Fruit fly (Drosophila melanogaster): ENCODE data around the gene CG15824.

The CG15824 gene

DNA sequence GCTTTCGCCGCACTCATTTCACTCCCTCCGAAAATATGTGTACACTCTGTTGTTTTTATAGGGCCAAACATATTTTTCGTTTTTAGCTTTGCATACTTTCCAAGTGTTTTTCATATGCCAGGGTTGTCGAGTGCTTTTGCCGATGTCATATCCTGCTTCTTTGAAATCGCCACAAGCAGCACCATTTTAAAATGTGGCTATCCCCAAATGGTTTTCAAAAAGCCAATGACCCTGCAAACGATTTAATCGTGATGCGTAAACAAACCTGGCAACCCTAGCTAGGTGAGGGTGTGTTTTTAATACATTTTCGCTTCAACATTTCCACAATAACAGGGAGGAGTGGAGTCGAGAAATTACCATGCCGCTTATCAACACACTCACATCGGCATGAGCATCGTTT lies 7.5 kb upstream of the CG15824 start (continued):
- no peak for TF ChIP-seq vfl (GFP tag; optimal IDR thresholded peaks at IDR 0.05)
- TF ChIP-seq CG8281 (tag; optimal IDR thresholded peaks at IDR 0.05): no peak
- no peak for TF ChIP-seq kah (GFP tag; optimal IDR thresholded peaks at IDR 0.05)
- no peak for TF ChIP-seq CG42726 (GFP tag; IDR thresholded peaks at IDR 0.05; ENCODE audit: partially characterized antibody)
- TF ChIP-seq CoRest (tag; optimal IDR thresholded peaks at IDR 0.05): peak; percentile 38
- TF ChIP-seq CG11085 (GFP tag; IDR thresholded peaks at IDR 0.05): no peak
- TF ChIP-seq schlank (tag; optimal IDR thresholded peaks at IDR 0.05): no peak
- peak; percentile 10 for TF ChIP-seq Xbp1 (GFP tag; optimal IDR thresholded peaks at IDR 0.05)
- peak; percentile 30 for TF ChIP-seq PHDP (tag; optimal IDR thresholded peaks at IDR 0.05)
- peak; percentile 25 for TF ChIP-seq D19B (GFP tag; optimal IDR thresholded peaks at IDR 0.05)
- TF ChIP-seq CG8359 (GFP tag; optimal IDR thresholded peaks at IDR 0.05; ENCODE audit: borderline replicate concordance): no peak
- peak; percentile 8 for TF ChIP-seq maf-S (GFP tag; optimal IDR thresholded peaks at IDR 0.05)
- TF ChIP-seq dati (GFP tag; IDR thresholded peaks at IDR 0.05): no peak
- no peak for TF ChIP-seq CG4707 (GFP tag; optimal IDR thresholded peaks at IDR 0.05)
- no peak for TF ChIP-seq psq (GFP tag; optimal IDR thresholded peaks at IDR 0.05)
- peak; percentile 47 for TF ChIP-seq Fer3 (tag; optimal IDR thresholded peaks at IDR 0.05)
- no peak for TF ChIP-seq fd64A (GFP tag; optimal IDR thresholded peaks at IDR 0.05)
- no peak for TF ChIP-seq cato (GFP tag; optimal IDR thresholded peaks at IDR 0.05; ENCODE audit: borderline replicate concordance)
- peak; percentile 30 for TF ChIP-seq lmd (GFP tag; IDR thresholded peaks at IDR 0.05)
- TF ChIP-seq CG2712 (tag; optimal IDR thresholded peaks at IDR 0.05): peak; percentile 21
- TF ChIP-seq croc (GFP tag; conservative IDR thresholded peaks at IDR 0.05): no peak
- peak; percentile 25 for TF ChIP-seq cwo (GFP tag; optimal IDR thresholded peaks at IDR 0.05)
- TF ChIP-seq stwl (tag; optimal IDR thresholded peaks at IDR 0.05): peak; percentile 92
- no peak for TF ChIP-seq CG6683 (GFP tag; optimal IDR thresholded peaks at IDR 0.05)
- TF ChIP-seq bab2 (GFP tag; optimal IDR thresholded peaks at IDR 0.05): no peak
- TF ChIP-seq slou (GFP tag; optimal IDR thresholded peaks at IDR 0.05): no peak
- TF ChIP-seq Stat92E (GFP tag; optimal IDR thresholded peaks at IDR 0.05): no peak
- TF ChIP-seq CG11247 (GFP tag; IDR thresholded peaks at IDR 0.05): no peak
- no peak for TF ChIP-seq cg (GFP tag; optimal IDR thresholded peaks at IDR 0.05)
- no peak for TF ChIP-seq luna (GFP tag; optimal IDR thresholded peaks at IDR 0.05)
- no peak for TF ChIP-seq ewg (GFP tag; optimal IDR thresholded peaks at IDR 0.05)
- TF ChIP-seq fu2 (GFP tag; optimal IDR thresholded peaks at IDR 0.05): no peak
- peak; percentile 53 for TF ChIP-seq Hmr (GFP tag; optimal IDR thresholded peaks at IDR 0.05)
- TF ChIP-seq Lim3 (GFP tag; IDR thresholded peaks at IDR 0.05): no peak
- no peak for TF ChIP-seq hth (optimal IDR thresholded peaks at IDR 0.05)
- no peak for TF ChIP-seq pan (optimal IDR thresholded peaks at IDR 0.05)
- no peak for TF ChIP-seq pan (GFP tag; optimal IDR thresholded peaks at IDR 0.05 in 1 of 2, IDR thresholded peaks at IDR 0.05 in 1 of 2)
- no peak for TF ChIP-seq TFAM (GFP tag; optimal IDR thresholded peaks at IDR 0.05)
- TF ChIP-seq BtbVII (GFP tag; optimal IDR thresholded peaks at IDR 0.05): peak; percentile 26
- peak; percentile 34; the same call in 1 of the 2 replicates for TF ChIP-seq CG11696 (GFP tag; IDR thresholded peaks at IDR 0.05)
- no peak for TF ChIP-seq CG12236 (GFP tag; optimal IDR thresholded peaks at IDR 0.05)
- no peak for TF ChIP-seq Usf (GFP tag; optimal IDR thresholded peaks at IDR 0.05)
- TF ChIP-seq sd (tag; optimal IDR thresholded peaks at IDR 0.05): no peak
- peak; percentile 39; the same call in 1 of the 2 replicates for TF ChIP-seq Ada2b (GFP tag; IDR thresholded peaks at IDR 0.05)
- TF ChIP-seq tap (tag; optimal IDR thresholded peaks at IDR 0.05): no peak
- 0 out of 3 replicates have a peak, but pooled peaks have one; percentile 17 for TF ChIP-seq CG34422 (GFP tag; IDR thresholded peaks at IDR 0.05)
- TF ChIP-seq Sry-β (GFP tag; optimal IDR thresholded peaks at IDR 0.05): no peak
- TF ChIP-seq Optix (GFP tag; IDR thresholded peaks at IDR 0.05): peak; percentile 50; the same call in 1 of the 3 replicates
- TF ChIP-seq kay (GFP tag; optimal IDR thresholded peaks at IDR 0.05): no peak
- no peak for TF ChIP-seq rib (GFP tag; IDR thresholded peaks at IDR 0.05)
- no peak for TF ChIP-seq cas (GFP tag; IDR thresholded peaks at IDR 0.05)
